Fruit fly (Drosophila melanogaster) whole organism, prepupa: ENCODE results near the gene CG32373.

Source experiments
- Blimp-1 ChIP-seq: fragments of 200-800 bp; sonication (Bioruptor generic); optimal IDR thresholded peaks from 3 replicates; lab custom pipeline; 2017; ENCODE audit warnings: missing biosample characterization, missing genetic modification characterization, mild to moderate bottlenecking, moderate library complexity, missing genetic modification reagents
- CG11294 ChIP-seq: fragments of 200-800 bp; sonication (Bioruptor generic); IDR thresholded peaks from 2 replicates; pipeline ENCODE4 v1.3.6; 2022; ENCODE audit warnings: missing biosample characterization, missing genetic modification characterization
- CG15336 ChIP-seq: fragments of 200-800 bp; sonication (Bioruptor generic); IDR thresholded peaks from 2 replicates; pipeline ENCODE4 v1.3.6; 2022; ENCODE audit warnings: missing biosample characterization, missing genetic modification characterization
- CG1621 ChIP-seq: fragments of 200-800 bp; sonication (Bioruptor generic); optimal IDR thresholded peaks from 3 replicates; lab custom pipeline; 2018; ENCODE audit warnings: missing biosample characterization, mild to moderate bottlenecking, missing genetic modification characterization
- CG16779 ChIP-seq: fragments of 200-800 bp; sonication (Bioruptor generic); optimal IDR thresholded peaks from 3 replicates; lab custom pipeline; 2017; ENCODE audit warnings: missing biosample characterization, mild to moderate bottlenecking, missing genetic modification characterization
- CG31627 ChIP-seq: fragments of 200-800 bp; sonication (Bioruptor generic); optimal IDR thresholded peaks from 3 replicates; lab custom pipeline; 2016; ENCODE audit warnings: missing biosample characterization, missing genetic modification characterization
- CG3919 ChIP-seq: fragments of 200-800 bp; sonication (Bioruptor generic); optimal IDR thresholded peaks from 3 replicates; lab custom pipeline; 2016; ENCODE audit warnings: missing biosample characterization, missing genetic modification characterization
- CG4318 ChIP-seq: fragments of 200-800 bp; sonication (Bioruptor generic); optimal IDR thresholded peaks from 3 replicates; lab custom pipeline; 2017; ENCODE audit warnings: missing biosample characterization, mild to moderate bottlenecking, missing genetic modification characterization
- CG6163 ChIP-seq: fragments of 200-800 bp; sonication (Bioruptor generic); IDR thresholded peaks from 3 replicates; pipeline ENCODE4 v1.3.6; 2022; ENCODE audit warnings: missing biosample characterization, missing genetic modification characterization
- CG6276 ChIP-seq: fragments of 200-800 bp; sonication (Bioruptor generic); optimal IDR thresholded peaks from 2 replicates; lab custom pipeline; 2017; ENCODE audit warnings: missing biosample characterization, mild to moderate bottlenecking, missing genetic modification characterization
- CG6792 ChIP-seq: fragments of 200-800 bp; sonication (Bioruptor generic); optimal IDR thresholded peaks from 3 replicates; lab custom pipeline; 2016; ENCODE audit warnings: missing biosample characterization, missing genetic modification characterization
- CG6808 ChIP-seq: fragments of 200-800 bp; sonication (Bioruptor generic); optimal IDR thresholded peaks from 3 replicates; lab custom pipeline; 2017; ENCODE audit warnings: missing biosample characterization, missing genetic modification characterization, mild to moderate bottlenecking, moderate library complexity, missing genetic modification reagents
- CG6854 ChIP-seq: fragments of 200-800 bp; sonication (Bioruptor generic); optimal IDR thresholded peaks from 2 replicates; lab custom pipeline; 2017; ENCODE audit warnings: missing biosample characterization, mild to moderate bottlenecking, missing genetic modification characterization
- CG7368 ChIP-seq: fragments of 200-800 bp; sonication (Bioruptor generic); optimal IDR thresholded peaks from 3 replicates; lab custom pipeline; 2016; ENCODE audit warnings: missing biosample characterization, missing genetic modification characterization
- CG8319 ChIP-seq: fragments of 200-800 bp; sonication (Bioruptor generic); optimal IDR thresholded peaks from 3 replicates; lab custom pipeline; 2016; ENCODE audit warnings: missing biosample characterization, missing genetic modification characterization
- CG8632 ChIP-seq: fragments of 200-800 bp; sonication (Bioruptor generic); optimal IDR thresholded peaks from 3 replicates; lab custom pipeline; 2016; ENCODE audit warnings: missing biosample characterization, missing genetic modification characterization
- CG9139 ChIP-seq: fragments of 200-800 bp; sonication (Bioruptor generic); optimal IDR thresholded peaks from 3 replicates; lab custom pipeline; 2017; ENCODE audit warnings: missing biosample characterization, mild to moderate bottlenecking, missing genetic modification characterization
- Eip75B ChIP-seq: fragments of 200-800 bp; sonication (Bioruptor generic); optimal IDR thresholded peaks from 3 replicates; lab custom pipeline; 2016; ENCODE audit warnings: missing biosample characterization, missing genetic modification characterization
- Eip78C ChIP-seq: fragments of 200-800 bp; sonication (Bioruptor generic); peaks from one replicate; lab custom pipeline; 2016; ENCODE audit warnings: missing biosample characterization, missing genetic modification characterization
- Ets21C ChIP-seq: fragments of 200-800 bp; sonication (Bioruptor generic); optimal IDR thresholded peaks from 3 replicates; lab custom pipeline; 2016; ENCODE audit warnings: missing biosample characterization, missing genetic modification characterization
- Gug ChIP-seq: fragments of 200-800 bp; sonication (Bioruptor generic); IDR thresholded peaks from 2 replicates; pipeline ENCODE4 v1.3.6; 2022; ENCODE audit warnings: missing biosample characterization, missing genetic modification characterization
- Hr38 ChIP-seq: sonication (Bioruptor generic); optimal IDR thresholded peaks from 2 replicates; lab custom pipeline; 2016; ENCODE audit warnings: missing biosample characterization, missing genetic modification characterization
- Hr39 ChIP-seq: fragments of 200-800 bp; sonication (Bioruptor generic); optimal IDR thresholded peaks from 2 replicates; lab custom pipeline; 2016; ENCODE audit warnings: missing biosample characterization, missing genetic modification characterization
- Hr4 ChIP-seq: fragments of 200-800 bp; sonication (Bioruptor generic); optimal IDR thresholded peaks from 3 replicates; lab custom pipeline; 2016; ENCODE audit warnings: missing biosample characterization, missing genetic modification characterization
- Lpt ChIP-seq: fragments of 200-800 bp; sonication (Bioruptor generic); optimal IDR thresholded peaks from 3 replicates; lab custom pipeline; 2016; ENCODE audit warnings: missing biosample characterization, missing genetic modification characterization
- Met ChIP-seq: fragments of 200-800 bp; sonication (Bioruptor generic); optimal IDR thresholded peaks from 3 replicates; lab custom pipeline; 2016; ENCODE audit warnings: missing biosample characterization, missing genetic modification characterization
- Smox ChIP-seq: fragments of 200-800 bp; sonication (Bioruptor generic); optimal IDR thresholded peaks from 3 replicates; lab custom pipeline; 2016; ENCODE audit warnings: missing biosample characterization, missing genetic modification characterization
- Sox102F ChIP-seq: fragments of 200-800 bp; sonication (Bioruptor generic); optimal IDR thresholded peaks from 2 replicates; lab custom pipeline; 2016; ENCODE audit warnings: missing biosample characterization, mild to moderate bottlenecking, missing genetic modification characterization
- Sox14 ChIP-seq: fragments of 200-800 bp; sonication (Bioruptor generic); optimal IDR thresholded peaks from 3 replicates; lab custom pipeline; 2016; ENCODE audit warnings: missing biosample characterization, missing genetic modification characterization
- Sox15 ChIP-seq: fragments of 200-800 bp; sonication (Bioruptor generic); optimal IDR thresholded peaks from 3 replicates; lab custom pipeline; 2016; ENCODE audit warnings: missing biosample characterization, missing genetic modification characterization
- achi ChIP-seq: fragments of 200-800 bp; sonication (Bioruptor generic); optimal IDR thresholded peaks from 3 replicates; lab custom pipeline; 2016; ENCODE audit warnings: missing biosample characterization, missing genetic modification characterization
- acj6 ChIP-seq: fragments of 200-800 bp; sonication (Bioruptor generic); optimal IDR thresholded peaks from 3 replicates; lab custom pipeline; 2016; ENCODE audit warnings: missing biosample characterization, missing genetic modification characterization
- cyc ChIP-seq: fragments of 200-800 bp; sonication (Bioruptor generic); optimal IDR thresholded peaks from 3 replicates; lab custom pipeline; 2016; ENCODE audit warnings: missing biosample characterization, missing genetic modification characterization
- dac ChIP-seq: fragments of 200-800 bp; sonication (Bioruptor generic); optimal IDR thresholded peaks from 2 replicates; lab custom pipeline; 2017; ENCODE audit warnings: missing biosample characterization, mild to moderate bottlenecking, missing genetic modification characterization
- dsx ChIP-seq: fragments of 200-800 bp; optimal IDR thresholded peaks from 3 replicates; lab custom pipeline; 2019; ENCODE audit warnings: missing biosample characterization, mild to moderate bottlenecking, missing genetic modification characterization, moderate library complexity; ENCODE audit not compliant: poor library complexity, severe bottlenecking
- fd59A ChIP-seq: fragments of 200-800 bp; sonication (Bioruptor generic); optimal IDR thresholded peaks from 2 replicates; lab custom pipeline; 2017; ENCODE audit warnings: missing biosample characterization, mild to moderate bottlenecking, missing genetic modification characterization, missing genetic modification reagents
- fkh ChIP-seq: fragments of 200-800 bp; sonication (Bioruptor generic); optimal IDR thresholded peaks from 3 replicates; lab custom pipeline; 2017; ENCODE audit warnings: missing biosample characterization, mild to moderate bottlenecking, missing genetic modification characterization, moderate library complexity
- lz ChIP-seq: fragments of 200-800 bp; sonication (Bioruptor generic); optimal IDR thresholded peaks from 3 replicates; lab custom pipeline; 2016; ENCODE audit warnings: missing biosample characterization, missing genetic modification characterization
- net ChIP-seq: fragments of 200-800 bp; sonication (Bioruptor generic); optimal IDR thresholded peaks from 3 replicates; lab custom pipeline; 2016; ENCODE audit warnings: missing biosample characterization, missing genetic modification characterization
- pdm3 ChIP-seq: fragments of 200-800 bp; sonication (Bioruptor generic); optimal IDR thresholded peaks from 3 replicates; lab custom pipeline; 2016; ENCODE audit warnings: missing biosample characterization, missing genetic modification characterization
- salr ChIP-seq, 2 experiments: fragments of 200-800 bp; sonication (Bioruptor generic); optimal IDR thresholded peaks; 3 replicates each; lab custom pipeline; 2016 to 2018; ENCODE audit warnings: missing biosample characterization in 2 of 2, missing genetic modification characterization in 2 of 2, mild to moderate bottlenecking in 1 of 2
- spab ChIP-seq: fragments of 200-800 bp; sonication (Bioruptor generic); optimal IDR thresholded peaks from 2 replicates; lab custom pipeline; 2017; ENCODE audit warnings: missing biosample characterization, mild to moderate bottlenecking, missing genetic modification characterization, missing genetic modification reagents
- ss ChIP-seq, 2 experiments: fragments of 200-800 bp; sonication (Bioruptor generic); optimal IDR thresholded peaks; 2 replicates in 1 of 2; 3 replicates in 1 of 2; lab custom pipeline; 2017 to 2018; ENCODE audit warnings: mild to moderate bottlenecking in 2 of 2, missing biosample characterization in 2 of 2, missing genetic modification characterization in 2 of 2, moderate library complexity in 1 of 2
- svp ChIP-seq: fragments of 200-800 bp; sonication (Bioruptor generic); peaks from one replicate; lab custom pipeline; 2016; ENCODE audit warnings: missing biosample characterization, missing genetic modification characterization
- topi ChIP-seq: fragments of 200-800 bp; sonication (Bioruptor generic); optimal IDR thresholded peaks from 3 replicates; lab custom pipeline; 2016; ENCODE audit warnings: missing biosample characterization, missing genetic modification characterization
- vri ChIP-seq: fragments of 200-800 bp; sonication (Bioruptor generic); optimal IDR thresholded peaks from 3 replicates; lab custom pipeline; 2016; ENCODE audit warnings: missing biosample characterization, mild to moderate bottlenecking, missing genetic modification characterization

The CG32373 gene

dm6 chr3L:7624561-7624960 is 25.8 kb upstream of the CG32373 start:
- TF ChIP-seq Eip75B, result no peak
- peak; percentile 12 for TF ChIP-seq Eip78C (GFP tag; lab: Kevin White, UChicago)
- TF ChIP-seq, all 60 proteins: peak for 1

- TF ChIP-seq ss (GFP tag; optimal IDR thresholded peaks at IDR 0.05; lab: Kevin White, UChicago), result peak in 1 of 2 experiments; percentile 82
- no peak for TF ChIP-seq CG6792 (GFP tag; lab: Kevin White, UChicago)
- peak; percentile 51 for TF ChIP-seq dsx (GFP tag; lab: Kevin White, UChicago)
- peak; percentile 30 for TF ChIP-seq Eip78C (GFP tag; lab: Kevin White, UChicago)
- TF ChIP-seq, all 60 proteins: peak for 3
Measured at dm6 chr3L:7630047-7630446, 20.3 kb upstream of the CG32373 start.

dm6 chr3L:7632540-7633263 is 17.6 kb upstream of the CG32373 start:
- TF ChIP-seq Gug (GFP tag; lab: Robert Waterston, UW), result peak; percentile 51
- no peak for TF ChIP-seq Hr39 (GFP tag; lab: Kevin White, UChicago)
- TF ChIP-seq Met (GFP tag; lab: Kevin White, UChicago), result no peak
- peak; percentile 3 for TF ChIP-seq CG9139 (GFP tag; lab: Kevin White, UChicago)
- TF ChIP-seq CG31627 (GFP tag; lab: Kevin White, UChicago), result no peak
- no peak for TF ChIP-seq CG6854 (GFP tag; lab: Kevin White, UChicago)
- TF ChIP-seq fd59A, result peak; percentile 39
- no peak for TF ChIP-seq Ets21C (GFP tag; lab: Kevin White, UChicago)
- peak; percentile 58 for TF ChIP-seq net (GFP tag; lab: Kevin White, UChicago)
- no peak for TF ChIP-seq Hr38 (GFP tag; lab: Kevin White, UChicago)
- peak; percentile 49 for TF ChIP-seq CG3919 (GFP tag; lab: Kevin White, UChicago)
- peak; percentile 56 for TF ChIP-seq Sox14
- TF ChIP-seq CG15336 (GFP tag; lab: Robert Waterston, UW), result peak; percentile 82
- no peak for TF ChIP-seq CG7368
- TF ChIP-seq achi, result peak; percentile 46
- TF ChIP-seq topi (GFP tag; lab: Kevin White, UChicago), result no peak
- no peak for TF ChIP-seq CG8319 (GFP tag; lab: Kevin White, UChicago)
- TF ChIP-seq CG1621 (tag; lab: Kevin White, UChicago), result peak; percentile 34
- peak in 1 of 2 experiments; percentile 44 for TF ChIP-seq salr (GFP tag; optimal IDR thresholded peaks at IDR 0.05; lab: Kevin White, UChicago)
- no peak for TF ChIP-seq Smox (GFP tag; lab: Kevin White, UChicago)
- TF ChIP-seq CG6276 (GFP tag; lab: Kevin White, UChicago), result peak; percentile 44
- TF ChIP-seq Sox15 (GFP tag; lab: Kevin White, UChicago), result no peak
- TF ChIP-seq acj6 (GFP tag; lab: Kevin White, UChicago), result peak; percentile 44
- peak; percentile 79 for TF ChIP-seq svp
- no peak for TF ChIP-seq Blimp-1
- TF ChIP-seq CG6808 (GFP tag; lab: Kevin White, UChicago), result peak; percentile 55
- peak; percentile 87 for TF ChIP-seq Eip78C (GFP tag; lab: Kevin White, UChicago)
- TF ChIP-seq lz (GFP tag; lab: Kevin White, UChicago), result no peak
- TF ChIP-seq CG6792 (GFP tag; lab: Kevin White, UChicago), result no peak
- TF ChIP-seq pdm3 (GFP tag; lab: Kevin White, UChicago), result peak; percentile 47
- peak; percentile 71; the same call in 2 of the 3 replicates for TF ChIP-seq CG6163
- no peak for TF ChIP-seq Sox102F (GFP tag; lab: Kevin White, UChicago)
- peak; percentile 28 for TF ChIP-seq CG4318 (GFP tag; lab: Kevin White, UChicago)
- TF ChIP-seq CG8632, result no peak
- TF ChIP-seq Hr4, result peak; percentile 78
- TF ChIP-seq CG11294, result 0 out of 2 replicates have a peak, but pooled peaks have one; percentile 16
- TF ChIP-seq Eip75B, result peak; percentile 38
- no peak for TF ChIP-seq cyc (GFP tag; lab: Kevin White, UChicago)
- peak; percentile 42 for TF ChIP-seq Lpt (GFP tag; lab: Kevin White, UChicago)
- TF ChIP-seq CG16779 (tag; lab: Kevin White, UChicago), result peak; percentile 31
- no peak for TF ChIP-seq dac (GFP tag; lab: Kevin White, UChicago)
- peak; percentile 40 for TF ChIP-seq spab (GFP tag; lab: Kevin White, UChicago)
- no peak for TF ChIP-seq vri (GFP tag; lab: Kevin White, UChicago)
- TF ChIP-seq fkh (GFP tag; lab: Kevin White, UChicago), result no peak
